Worm (Caenorhabditis elegans) whole organism, L3 larva: ENCODE results near the gene fbxb-18.
A peak's percentile ranks its signal among the peaks of the same experiment; 100 is the strongest.

Experiments used
- R02D3.7 ChIP-seq: fragments of 150-350 bp; optimal IDR thresholded peaks from 2 replicates; lab custom pipeline; 2014; ENCODE audit warnings: missing biosample characterization, missing genetic modification characterization
- ZK546.5 ChIP-seq: sonication (generic microtip); optimal IDR thresholded peaks from 2 replicates; lab custom pipeline; 2017; ENCODE audit warnings: missing biosample characterization, missing genetic modification characterization
- aly-2 ChIP-seq: fragments of 150-350 bp; optimal IDR thresholded peaks from 2 replicates; lab custom pipeline; 2014; ENCODE audit warnings: missing biosample characterization, missing genetic modification characterization
- ceh-16 ChIP-seq: sonication (generic microtip); optimal IDR thresholded peaks from 2 replicates; lab custom pipeline; 2017; ENCODE audit warnings: missing biosample characterization, missing genetic modification characterization
- ceh-28 ChIP-seq: fragments of 150-350 bp; optimal IDR thresholded peaks from 2 replicates; lab custom pipeline; 2014; ENCODE audit warnings: missing biosample characterization, missing genetic modification reagents, missing genetic modification characterization
- ceh-82 ChIP-seq: fragments of 150-350 bp; optimal IDR thresholded peaks from 2 replicates; lab custom pipeline; 2014; ENCODE audit warnings: missing biosample characterization, missing genetic modification characterization
- ceh-9 ChIP-seq: sonication (generic microtip); optimal IDR thresholded peaks from 2 replicates; lab custom pipeline; 2018; ENCODE audit warnings: missing biosample characterization, missing genetic modification characterization
- daf-12 ChIP-seq: fragments of 150-350 bp; optimal IDR thresholded peaks from 2 replicates; lab custom pipeline; 2014; ENCODE audit warnings: missing biosample characterization, missing genetic modification reagents, missing genetic modification characterization
- egl-5 ChIP-seq: fragments of 150-350 bp; optimal IDR thresholded peaks from 2 replicates; lab custom pipeline; 2017; ENCODE audit warnings: missing biosample characterization, missing genetic modification reagents, missing genetic modification characterization, inconsistent platforms
- elt-2 ChIP-seq: sonication (generic microtip); optimal IDR thresholded peaks from 2 replicates; lab custom pipeline; 2016; ENCODE audit warnings: missing genetic modification reagents, mild to moderate bottlenecking, missing genetic modification characterization, missing compliant biosample characterization
- elt-3 ChIP-seq, 3 experiments: fragments of 150-350 bp in 1 of 3; sonication (generic microtip) in 2 of 3; optimal IDR thresholded peaks; 2 replicates in 2 of 3; 4 replicates in 1 of 3; lab custom pipeline; 2014 to 2017; ENCODE audit warnings: missing biosample characterization in 3 of 3, missing genetic modification characterization in 3 of 3
- eor-1 ChIP-seq, 2 experiments: fragments of 150-350 bp; optimal IDR thresholded peaks; 2 replicates each; lab custom pipeline; 2014 to 2018; ENCODE audit warnings: missing biosample characterization in 2 of 2, missing genetic modification characterization in 2 of 2
- fkh-10 ChIP-seq: sonication (generic microtip); optimal IDR thresholded peaks from 2 replicates; lab custom pipeline; 2017; ENCODE audit warnings: missing biosample characterization, missing genetic modification reagents, missing genetic modification characterization
- fkh-2 ChIP-seq: fragments of 150-350 bp; optimal IDR thresholded peaks from 2 replicates; lab custom pipeline; 2014; ENCODE audit warnings: missing biosample characterization, missing genetic modification reagents, missing genetic modification characterization
- fos-1 ChIP-seq: fragments of 150-350 bp; optimal IDR thresholded peaks from 2 replicates; lab custom pipeline; 2014; ENCODE audit warnings: missing biosample characterization, missing genetic modification characterization
- hmg-11 ChIP-seq: sonication (generic microtip); optimal IDR thresholded peaks from 2 replicates; lab custom pipeline; 2016; ENCODE audit warnings: missing genetic modification characterization, missing compliant biosample characterization
- jun-1 ChIP-seq: fragments of 150-350 bp; optimal IDR thresholded peaks from 2 replicates; lab custom pipeline; 2014; ENCODE audit warnings: missing biosample characterization, missing genetic modification reagents, missing genetic modification characterization
- lin-39 ChIP-seq: fragments of 150-350 bp; optimal IDR thresholded peaks from 2 replicates; lab custom pipeline; 2018; ENCODE audit warnings: missing biosample characterization, missing genetic modification reagents, missing genetic modification characterization
- lsy-12 ChIP-seq: sonication (generic microtip); optimal IDR thresholded peaks from 2 replicates; lab custom pipeline; 2016; ENCODE audit warnings: mild to moderate bottlenecking, missing genetic modification characterization, missing compliant biosample characterization
- mdl-1 ChIP-seq: fragments of 150-350 bp; optimal IDR thresholded peaks from 2 replicates; lab custom pipeline; 2014; ENCODE audit warnings: missing biosample characterization, missing genetic modification characterization
- mml-1 ChIP-seq: fragments of 150-350 bp; sonication (generic microtip); optimal IDR thresholded peaks from 3 replicates; lab custom pipeline; 2014; ENCODE audit warnings: missing biosample characterization, missing genetic modification characterization
- nhr-11 ChIP-seq: fragments of 150-350 bp; optimal IDR thresholded peaks from 2 replicates; lab custom pipeline; 2014; ENCODE audit warnings: missing biosample characterization, missing genetic modification characterization
- nhr-12 ChIP-seq: fragments of 150-350 bp; optimal IDR thresholded peaks from 2 replicates; lab custom pipeline; 2014; ENCODE audit warnings: missing biosample characterization, missing genetic modification characterization
- nhr-23 ChIP-seq: fragments of 150-350 bp; optimal IDR thresholded peaks from 2 replicates; lab custom pipeline; 2014; ENCODE audit warnings: missing biosample characterization, missing genetic modification reagents, missing genetic modification characterization
- nhr-25 ChIP-seq: sonication (generic microtip); optimal IDR thresholded peaks from 2 replicates; lab custom pipeline; 2017; ENCODE audit warnings: missing biosample characterization, missing genetic modification characterization
- nhr-28 ChIP-seq: fragments of 150-350 bp; optimal IDR thresholded peaks from 2 replicates; lab custom pipeline; 2014; ENCODE audit warnings: missing biosample characterization, missing genetic modification characterization
- nhr-67 ChIP-seq: fragments of 150-350 bp; optimal IDR thresholded peaks from 2 replicates; lab custom pipeline; 2014; ENCODE audit warnings: missing biosample characterization, missing genetic modification characterization
- nhr-77 ChIP-seq: fragments of 150-350 bp; optimal IDR thresholded peaks from 2 replicates; lab custom pipeline; 2014; ENCODE audit warnings: missing biosample characterization, missing genetic modification characterization
- pha-4 ChIP-seq: fragments of 150-350 bp; optimal IDR thresholded peaks from 2 replicates; lab custom pipeline; 2014; ENCODE audit warnings: missing biosample characterization, missing genetic modification reagents, missing genetic modification characterization
- pqm-1 ChIP-seq: fragments of 150-350 bp; optimal IDR thresholded peaks from 2 replicates; lab custom pipeline; 2017; ENCODE audit warnings: missing biosample characterization, missing genetic modification characterization, inconsistent platforms
- sea-2 ChIP-seq: fragments of 150-350 bp; sonication (generic microtip); optimal IDR thresholded peaks from 4 replicates; lab custom pipeline; 2014; ENCODE audit warnings: missing biosample characterization, missing genetic modification reagents, missing genetic modification characterization
- snpc-4 ChIP-seq: fragments of 150-350 bp; optimal IDR thresholded peaks from 2 replicates; lab custom pipeline; 2014; ENCODE audit warnings: missing biosample characterization, missing genetic modification characterization
- unc-39 ChIP-seq: sonication (generic microtip); optimal IDR thresholded peaks from 4 replicates; lab custom pipeline; 2017; ENCODE audit warnings: missing biosample characterization, missing genetic modification characterization
- unc-62 ChIP-seq: fragments of 150-350 bp; sonication (generic microtip); optimal IDR thresholded peaks from 4 replicates; lab custom pipeline; 2014; ENCODE audit warnings: missing biosample characterization, missing genetic modification reagents, missing genetic modification characterization
- zag-1 ChIP-seq: fragments of 150-350 bp; optimal IDR thresholded peaks from 2 replicates; lab custom pipeline; 2014; ENCODE audit warnings: missing biosample characterization, missing genetic modification characterization
- ztf-4 ChIP-seq: fragments of 150-350 bp; optimal IDR thresholded peaks from 2 replicates; lab custom pipeline; 2014; ENCODE audit warnings: missing biosample characterization, missing genetic modification characterization

The fbxb-18 gene

ce11 chrII:1731932-1732331 lies 43.2 kb upstream of the fbxb-18 start, which contains the start of gene ceh-82:
TSS of gene ceh-82 (plus strand) at chrII:1732232.
- TF ChIP-seq jun-1 (tag; lab: Kevin White, UChicago) = no peak
- TF ChIP-seq, all 47 proteins: peak for 0

DNA sequence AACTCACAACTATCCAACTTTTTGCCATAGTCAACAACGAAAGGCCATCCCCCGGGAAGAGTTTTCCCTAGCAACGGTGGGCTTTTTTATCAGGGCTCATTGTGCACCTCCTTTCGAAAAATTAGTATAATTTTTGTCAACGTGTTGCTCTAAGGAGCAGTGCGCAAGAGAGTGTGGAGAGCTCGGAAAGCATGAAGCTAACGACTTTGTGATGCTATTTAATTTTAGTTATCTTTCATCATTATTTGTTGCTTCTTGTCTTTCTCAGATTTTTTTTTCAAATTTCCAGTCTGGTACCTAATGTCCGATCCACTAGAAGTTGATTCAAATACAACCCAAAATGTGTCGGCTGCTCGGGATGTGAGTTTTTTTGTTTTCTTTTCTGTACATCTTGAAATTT lies 41.4 kb upstream of the fbxb-18 start, which contains the start of gene ceh-81:
ceh-81 (plus strand) TSS at position 301 of the 400 bp plus-strand sequence.
- TF ChIP-seq nhr-12 (no peak), mdl-1 (tag; lab: Kevin White, UChicago) (no peak), ZK546.5 (tag; lab: Kevin White, UChicago) (no peak), R02D3.7 (no peak), ceh-16 (tag; lab: Kevin White, UChicago) (no peak), mml-1 (no peak), fkh-2 (tag; lab: Kevin White, UChicago) (no peak), fos-1 (no peak), lin-39 (tag; lab: Kevin White, UChicago) (no peak), daf-12 (tag; lab: Kevin White, UChicago) (no peak), fkh-10 (GFP tag; lab: Kevin White, UChicago) (no peak), aly-2 (no peak), ztf-4 (tag; lab: Kevin White, UChicago) (no peak), ceh-28 (no peak), pqm-1 (tag; lab: Kevin White, UChicago) (no peak), hmg-11 (tag; lab: Kevin White, UChicago) (no peak)
- TF ChIP-seq, all 47 proteins: peak for 0

ce11 chrII:1728253-1728652 lies 39.5 kb upstream of the fbxb-18 start, which contains the start of gene btb-9:
TSS of gene btb-9 (plus strand) at chrII:1728506.
- TF ChIP-seq fkh-2 (tag; lab: Kevin White, UChicago) = no peak
- TF ChIP-seq ceh-16 (tag; lab: Kevin White, UChicago) = no peak
- no peak for TF ChIP-seq egl-5 (tag; lab: Kevin White, UChicago)
- no peak for TF ChIP-seq ceh-28
- TF ChIP-seq eor-1 (tag; optimal IDR thresholded peaks at IDR 0.05; lab: Kevin White, UChicago) = no peak
- TF ChIP-seq nhr-67 = no peak
- no peak for TF ChIP-seq nhr-23 (tag; lab: Kevin White, UChicago)
- no peak for TF ChIP-seq pha-4 (tag; lab: Kevin White, UChicago)
- peak; percentile 92 for TF ChIP-seq elt-2 (tag; lab: Kevin White, UChicago)
- peak; percentile 89 for TF ChIP-seq pqm-1 (tag; lab: Kevin White, UChicago)
- no peak for TF ChIP-seq nhr-11 (tag; lab: Kevin White, UChicago)
- TF ChIP-seq unc-62 = no peak
- no peak for TF ChIP-seq aly-2
- no peak for TF ChIP-seq sea-2 (GFP tag; lab: Kevin White, UChicago)

- TF ChIP-seq nhr-12 = no peak
- TF ChIP-seq lsy-12 (tag; lab: Kevin White, UChicago) = no peak
Measured at ce11 chrII:1725735-1726134, 37.0 kb upstream of the fbxb-18 start, which contains the start of gene F45C12.17. TSS of gene F45C12.17 (plus strand) at chrII:1726111.

ce11 chrII:1724314-1724713 lies 35.6 kb upstream of the fbxb-18 start, which contains the start of gene fbxb-11:
TSS of gene fbxb-11 (plus strand) at chrII:1724614.
- TF ChIP-seq nhr-28 = no peak
- TF ChIP-seq elt-2 (tag; lab: Kevin White, UChicago) = no peak
- TF ChIP-seq eor-1 (tag; optimal IDR thresholded peaks at IDR 0.05; lab: Kevin White, UChicago) = no peak
- no peak for TF ChIP-seq nhr-77 (tag; lab: Kevin White, UChicago)

ce11 chrII:1722394-1722793 lies 33.7 kb upstream of the fbxb-18 start, which contains the start of the genes fbxb-5 and btb-8:
TSS of gene fbxb-5 (minus strand) at chrII:1722494.
TSS of gene btb-8 (plus strand) at chrII:1722770.
- no peak for TF ChIP-seq egl-5 (tag; lab: Kevin White, UChicago)
- TF ChIP-seq nhr-11 (tag; lab: Kevin White, UChicago) = no peak
- TF ChIP-seq nhr-28 = no peak

ce11 chrII:1719153-1719552 lies 30.4 kb upstream of the fbxb-18 start, which contains the start of gene fbxb-48:
TSS of gene fbxb-48 (minus strand) at chrII:1719253.
- no peak for TF ChIP-seq zag-1
- no peak for TF ChIP-seq mdl-1 (tag; lab: Kevin White, UChicago)
- no peak for TF ChIP-seq egl-5 (tag; lab: Kevin White, UChicago)
- TF ChIP-seq snpc-4 (tag; lab: Kevin White, UChicago) = no peak
- TF ChIP-seq nhr-77 (tag; lab: Kevin White, UChicago) = no peak
- no peak for TF ChIP-seq daf-12 (tag; lab: Kevin White, UChicago)
- no peak for TF ChIP-seq nhr-25
- TF ChIP-seq unc-39 = no peak
- TF ChIP-seq ceh-9 = no peak
- TF ChIP-seq pha-4 (tag; lab: Kevin White, UChicago) = no peak
- no peak for TF ChIP-seq elt-2 (tag; lab: Kevin White, UChicago)
- no peak for TF ChIP-seq nhr-23 (tag; lab: Kevin White, UChicago)
- no peak for TF ChIP-seq hmg-11 (tag; lab: Kevin White, UChicago)
- TF ChIP-seq ceh-28 = no peak
- no peak for TF ChIP-seq fkh-2 (tag; lab: Kevin White, UChicago)
- no peak for TF ChIP-seq elt-3 (tag; optimal IDR thresholded peaks at IDR 0.05; lab: Kevin White, UChicago)
- TF ChIP-seq ceh-82 = no peak
